Worm (Caenorhabditis elegans) whole organism, L2 larva: ENCODE data around the gene mes-1.

Source experiments
- fos-1 ChIP-seq: fragments of 150-350 bp; optimal IDR thresholded peaks from 2 replicates; lab custom pipeline; 2014; ENCODE audit warnings: missing biosample characterization, missing genetic modification characterization
- nhr-11 ChIP-seq: fragments of 150-350 bp; optimal IDR thresholded peaks from 2 replicates; lab custom pipeline; 2014; ENCODE audit warnings: missing biosample characterization, missing genetic modification characterization
- unc-62 ChIP-seq: fragments of 150-350 bp; optimal IDR thresholded peaks from 2 replicates; lab custom pipeline; 2014; ENCODE audit warnings: missing biosample characterization, missing genetic modification reagents, missing genetic modification characterization

DNA sequence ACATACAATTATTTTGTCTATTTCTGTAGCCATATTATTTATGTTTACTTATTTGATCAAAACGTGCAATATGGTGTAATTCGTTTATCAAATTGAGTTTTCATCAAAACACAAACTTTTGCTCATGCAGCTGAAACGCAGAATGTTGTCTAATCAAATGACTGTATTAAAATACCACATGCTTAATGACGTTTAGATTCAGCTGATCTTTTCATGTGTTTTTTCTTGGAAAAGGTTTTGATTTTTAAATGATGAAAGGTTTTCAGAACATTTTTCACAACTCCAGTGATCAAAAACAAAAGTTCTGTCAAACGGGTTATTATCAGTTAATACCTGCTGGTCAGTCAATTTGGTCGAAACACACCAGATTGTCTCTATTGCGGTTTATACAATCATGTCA, 18.0 kb downstream of the mes-1 start, which contains the start of gene Y62H9A.1:
- no peak for TF ChIP-seq fos-1 (tag; lab: Kevin White, UChicago)
- TF ChIP-seq nhr-11 (tag; lab: Kevin White, UChicago): no peak
- no peak for TF ChIP-seq unc-62 (GFP tag; lab: Kevin White, UChicago)
